Worm (Caenorhabditis elegans) whole organism, young adult: Measurements from ENCODE around the gene idpp-6.

ENCODE experiments used
- D2030.7 ChIP-seq: fragments of 200-800 bp; sonication (Bioruptor generic); IDR thresholded peaks from 2 replicates; pipeline ENCODE4 v1.3.6; 2022; ENCODE audit warnings: missing genetic modification reagents, missing genetic modification characterization, missing compliant biosample characterization
- sdz-38 ChIP-seq: sonication (generic microtip); optimal IDR thresholded peaks from 2 replicates; lab custom pipeline; 2016; ENCODE audit warnings: missing genotype, missing genetic modification characterization, missing compliant biosample characterization

DNA sequence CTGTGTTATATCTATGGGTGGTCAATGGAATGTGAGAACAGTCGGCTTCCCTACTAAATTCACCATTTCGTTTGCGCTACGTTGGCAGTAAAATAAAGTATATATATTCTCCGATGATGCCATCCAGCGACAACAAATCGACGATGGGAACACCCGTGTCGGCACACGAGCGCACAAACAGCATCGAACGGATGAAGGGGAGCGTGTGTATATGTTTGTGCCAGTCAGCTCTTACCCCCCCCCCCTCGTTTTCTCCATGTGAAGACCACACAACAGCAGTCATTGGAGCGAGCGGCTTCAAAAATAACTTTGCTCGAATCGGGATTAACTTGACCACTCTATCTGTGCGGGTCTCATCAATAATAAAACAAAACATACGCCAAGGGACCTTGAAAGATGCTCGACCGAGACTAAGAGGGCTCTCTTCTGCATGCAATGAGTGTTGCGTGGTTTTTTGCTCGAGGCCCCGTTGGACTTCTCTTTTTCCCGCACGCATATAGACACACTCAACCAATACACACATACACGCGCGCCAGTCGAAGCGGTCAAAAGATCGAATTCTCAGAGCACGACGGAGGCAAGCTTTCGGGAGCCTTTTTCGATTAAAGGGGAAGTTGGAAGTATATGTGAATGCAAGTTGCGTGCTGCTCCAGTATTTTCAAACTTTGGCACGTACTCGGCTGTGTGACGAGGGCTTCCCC is 42.5 kb upstream of the idpp-6 start:
- TF ChIP-seq sdz-38 (no peak), D2030.7 (no peak)
